Worm (Caenorhabditis elegans): Measurements from ENCODE around the gene srt-67.

DNA sequence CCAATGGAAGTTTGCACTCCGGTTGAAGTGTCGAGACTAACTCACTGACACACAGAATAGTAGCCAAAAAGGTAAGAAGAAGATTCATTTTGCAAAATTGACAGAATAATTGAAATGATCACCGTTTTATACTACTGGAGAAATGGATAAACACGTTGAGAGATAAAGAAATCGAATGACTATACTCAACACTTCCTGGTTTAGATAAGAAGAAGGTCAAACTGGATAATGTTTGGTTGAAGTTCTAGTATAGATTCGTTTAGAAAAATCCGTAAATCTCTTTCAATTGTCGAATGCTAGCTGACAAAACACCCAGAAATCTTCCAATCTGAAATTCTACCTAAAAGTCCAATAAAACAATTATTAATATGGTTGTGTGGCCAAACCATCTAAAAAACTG is 30.0 kb upstream of the srt-67 start, which contains the start of gene Y49G5A.1:
- TF ChIP-seq him-1 (tag; optimal IDR thresholded peaks at IDR 0.05) (no peak), W03F9.2 (tag; optimal IDR thresholded peaks at IDR 0.05) (no peak), dao-5 (tag; optimal IDR thresholded peaks at IDR 0.05) (no peak)

All from whole organism, L4/young adult.